Worm (Caenorhabditis elegans) whole organism, L3 larva: ENCODE results near the gene F46H5.2.

Experiments
- ama-1 ChIP-seq: fragments of 150-350 bp; optimal IDR thresholded peaks from 2 replicates; lab custom pipeline; 2018
- egl-27 ChIP-seq: sonication (generic microtip); optimal IDR thresholded peaks from 4 replicates; lab custom pipeline; 2017; ENCODE audit warnings: missing biosample characterization, missing genetic modification reagents, missing genetic modification characterization

DNA sequence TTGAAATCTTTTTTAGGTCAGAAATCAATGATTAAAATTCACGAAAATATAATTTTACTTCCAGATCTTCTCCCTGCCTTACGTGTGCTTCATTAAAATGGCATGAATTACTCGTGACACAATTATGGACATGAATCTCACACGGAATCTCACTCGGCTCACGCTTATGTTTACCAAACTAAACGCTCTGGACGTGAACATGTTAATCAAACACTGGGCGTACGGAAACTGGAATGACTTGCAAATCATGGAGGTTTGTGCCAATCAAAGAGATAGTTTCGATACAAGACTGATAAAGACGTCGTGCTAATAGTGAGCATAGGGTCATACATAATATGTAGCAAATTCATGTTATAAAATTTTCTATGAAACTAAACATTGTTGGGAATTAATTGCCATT is 49.1 kb downstream of the F46H5.2 start:
- TF ChIP-seq ama-1 (lab: Kevin White, UChicago) (no peak), egl-27 (no peak)
